Fruit fly (Drosophila melanogaster) S2 (cell line): ENCODE data around the gene CG18636.
"Not testable (repeated sequence)": the region's sequence is repeated elsewhere in the genome, so short reads cannot be mapped to it uniquely, and the experiment has no call there.

Experiments
- CG8478 ChIP-seq: fragments of >200 bp; optimal IDR thresholded peaks from 2 replicates; lab custom pipeline; 2018
- CTCF ChIP-seq, 2 experiments: fragments of >200 bp; optimal IDR thresholded peaks; 2 replicates each; lab custom pipeline; 2018

The CG18636 gene

DNA sequence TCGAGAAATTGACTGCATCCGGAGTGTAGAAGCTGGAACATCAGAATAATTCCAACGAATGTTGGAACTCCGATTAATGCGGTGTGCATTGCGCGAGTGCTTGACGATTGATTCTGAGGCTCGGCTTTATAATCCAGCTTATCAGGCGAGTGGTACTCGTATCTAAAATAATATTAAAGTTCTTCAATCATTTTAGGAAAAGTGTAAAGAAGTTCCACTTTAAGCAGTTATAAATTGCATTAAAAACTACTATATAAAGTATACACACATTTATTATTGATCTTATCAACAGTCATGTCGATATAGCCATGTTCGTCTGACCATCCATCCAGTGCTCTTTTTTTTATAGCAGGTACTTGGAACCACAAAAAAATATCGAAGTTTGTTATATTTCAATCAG, at the start of gene CG18636:
CG18636 (minus strand) TSS at position 101 of the 400 bp plus-strand sequence.
- no peak for TF ChIP-seq CG8478
- no peak for TF ChIP-seq CTCF (optimal IDR thresholded peaks at IDR 0.05; lab: Kevin White, UChicago)

DNA sequence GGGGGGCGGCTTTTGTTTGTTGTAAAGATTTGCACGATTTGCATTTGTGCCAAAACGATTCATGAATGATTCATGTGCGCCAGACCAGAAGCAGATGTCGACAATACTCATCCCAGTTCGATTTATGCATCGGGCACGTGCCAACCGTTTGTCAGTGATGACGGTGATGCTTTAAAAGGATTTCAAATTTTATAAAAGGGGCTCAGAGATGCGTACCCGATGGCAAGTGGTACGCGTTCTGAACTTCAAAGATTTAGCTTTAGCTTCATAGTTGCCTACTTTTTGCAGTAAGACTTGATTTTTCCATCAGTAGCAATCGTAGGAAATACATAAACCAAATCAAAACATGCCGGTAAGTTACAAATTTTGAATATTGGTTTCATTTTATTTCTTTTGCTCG, 26.1 kb upstream of the CG18636 start, which contains the start of gene CG33309:
CG33309 (plus strand) TSS at position 301 of the 400 bp plus-strand sequence.
- TF ChIP-seq CG8478 = no peak

DNA sequence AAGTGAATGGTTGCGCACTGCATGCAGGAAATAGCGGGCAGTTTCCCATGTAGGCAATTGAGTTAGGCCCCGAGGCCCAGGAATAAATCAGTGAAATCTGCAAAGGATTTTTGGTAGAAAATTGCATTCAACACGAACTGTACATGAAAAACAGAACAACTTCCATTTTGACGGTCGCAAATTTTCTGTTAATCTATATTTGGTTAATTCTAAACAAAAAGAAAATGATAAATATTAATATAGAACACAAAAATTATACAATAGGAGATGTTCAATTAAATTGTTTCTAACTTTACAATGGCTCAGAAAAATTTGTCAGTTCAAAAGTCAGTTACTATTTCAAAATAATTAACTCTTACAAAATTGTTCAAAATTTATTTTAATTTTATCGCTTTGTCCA, 17.6 kb upstream of the CG18636 start, which contains the start of gene CG33308:
CG33308 (plus strand) TSS at position 301 of the 400 bp plus-strand sequence.
- no peak for TF ChIP-seq CG8478

DNA sequence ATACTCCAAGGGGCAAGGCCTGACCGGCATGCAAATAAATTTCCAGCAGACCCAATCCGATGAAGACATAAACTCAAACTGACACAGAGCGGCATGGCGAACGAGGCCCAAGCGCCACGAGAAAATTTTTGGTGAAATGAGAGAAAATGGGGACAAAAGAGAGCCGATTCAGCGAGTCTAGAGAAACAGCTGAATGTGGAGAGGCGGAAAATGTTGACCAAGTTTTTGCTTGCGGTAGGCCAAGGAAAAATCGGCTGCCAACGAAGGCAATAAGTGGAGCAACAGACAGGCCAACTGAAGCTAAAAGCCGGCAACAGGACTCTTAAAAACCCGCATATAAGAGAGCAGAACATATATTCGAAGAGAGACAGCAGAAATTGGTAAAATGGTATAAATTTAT, 13.2 kb upstream of the CG18636 start:
- no peak for TF ChIP-seq CTCF (optimal IDR thresholded peaks at IDR 0.05; lab: Kevin White, UChicago)
- TF ChIP-seq CG8478 = no peak

DNA sequence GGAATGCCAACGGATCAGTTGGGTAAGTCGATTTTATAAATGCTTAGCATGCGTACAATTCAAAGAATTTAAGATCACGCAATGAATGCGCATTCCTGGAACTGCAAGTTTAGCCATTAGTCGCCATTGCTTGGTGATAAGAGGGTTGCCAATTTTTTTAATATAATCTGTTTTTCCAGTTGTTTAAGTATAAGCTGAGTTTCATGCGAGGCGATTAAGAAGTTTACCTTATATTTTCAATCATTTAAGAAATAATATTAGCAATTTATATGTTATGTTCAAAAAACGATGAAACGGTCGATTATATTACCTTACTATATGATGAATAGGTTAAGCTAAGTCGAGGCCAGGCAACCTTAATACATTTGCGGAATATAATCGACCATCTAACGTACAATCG, 12.1 kb upstream of the CG18636 start, which contains the start of gene CG18420:
CG18420 (minus strand) TSS at position 101 of the 400 bp plus-strand sequence.
- TF ChIP-seq CTCF (optimal IDR thresholded peaks at IDR 0.05; lab: Kevin White, UChicago) (no peak), CG8478 (no peak)

DNA sequence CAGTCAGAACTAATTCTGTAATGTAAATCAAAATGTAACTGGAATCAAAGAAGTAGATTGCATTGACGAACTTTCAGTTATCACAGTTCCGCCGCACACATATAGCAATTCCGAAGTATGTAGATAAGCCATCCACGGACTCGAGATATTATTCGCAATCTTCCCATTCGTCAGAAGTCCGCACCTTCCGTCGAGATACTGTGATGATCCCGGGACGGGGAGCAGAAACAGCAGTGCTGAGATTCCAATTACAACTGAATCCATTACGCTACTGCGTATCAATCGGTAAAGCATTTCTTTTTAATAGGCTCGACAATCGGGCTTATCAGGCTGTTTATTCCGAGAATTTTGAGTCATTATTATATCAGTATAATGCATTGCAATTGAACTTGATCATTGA, 9.7 kb downstream of the CG18636 start, which contains the start of gene CG4650:
CG4650 (minus strand) TSS at position 269 of the 400 bp plus-strand sequence.
- no peak for TF ChIP-seq CTCF (optimal IDR thresholded peaks at IDR 0.05; lab: Kevin White, UChicago)
- no peak for TF ChIP-seq CG8478

DNA sequence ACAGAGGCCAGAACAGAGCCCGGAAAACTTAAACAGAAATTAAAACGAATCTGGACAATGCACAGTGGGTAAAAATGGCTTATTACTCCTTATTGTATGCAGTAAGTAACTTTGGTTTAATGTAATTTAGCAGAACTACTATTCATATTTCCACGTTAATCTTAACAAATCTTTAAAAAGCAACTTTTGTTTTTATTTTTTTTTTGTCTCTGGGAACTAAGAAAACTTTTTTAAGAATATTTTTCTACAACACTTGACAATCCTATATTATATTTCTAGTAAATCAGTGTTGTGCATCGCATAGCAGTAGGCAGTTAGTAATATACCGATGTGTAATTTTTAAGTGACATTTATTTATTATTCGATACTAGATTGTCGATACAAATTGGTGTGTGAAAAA, 18.8 kb downstream of the CG18636 start, which contains the start of gene CG4701:
CG4701 (plus strand) TSS at position 301 of the 400 bp plus-strand sequence.
- no peak for TF ChIP-seq CG8478
- TF ChIP-seq CTCF (optimal IDR thresholded peaks at IDR 0.05; lab: Kevin White, UChicago) = no peak

DNA sequence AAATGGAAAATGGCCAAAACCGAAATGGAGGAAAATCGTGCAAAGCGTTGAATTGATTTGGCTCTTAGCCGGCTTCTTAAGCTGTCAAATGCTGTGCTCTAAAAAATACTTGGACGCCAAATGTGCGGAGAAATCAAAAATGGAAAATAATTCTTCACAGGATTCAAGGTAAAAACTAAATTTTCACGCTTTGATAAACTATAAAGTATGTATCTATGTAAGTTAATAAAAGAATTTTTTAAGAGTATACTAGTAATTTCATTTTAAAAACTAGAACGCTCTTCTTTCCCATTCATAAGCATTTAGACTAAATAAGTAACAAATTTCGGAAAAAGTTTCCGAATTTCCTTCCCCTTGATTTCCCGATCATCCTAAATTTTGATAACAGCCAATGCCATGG, 21.9 kb downstream of the CG18636 start, which contains the start of gene CSN1a:
CSN1a (plus strand) TSS at position 301 of the 400 bp plus-strand sequence.
- no peak for TF ChIP-seq CTCF (optimal IDR thresholded peaks at IDR 0.05; lab: Kevin White, UChicago)
- TF ChIP-seq CG8478 = no peak

DNA sequence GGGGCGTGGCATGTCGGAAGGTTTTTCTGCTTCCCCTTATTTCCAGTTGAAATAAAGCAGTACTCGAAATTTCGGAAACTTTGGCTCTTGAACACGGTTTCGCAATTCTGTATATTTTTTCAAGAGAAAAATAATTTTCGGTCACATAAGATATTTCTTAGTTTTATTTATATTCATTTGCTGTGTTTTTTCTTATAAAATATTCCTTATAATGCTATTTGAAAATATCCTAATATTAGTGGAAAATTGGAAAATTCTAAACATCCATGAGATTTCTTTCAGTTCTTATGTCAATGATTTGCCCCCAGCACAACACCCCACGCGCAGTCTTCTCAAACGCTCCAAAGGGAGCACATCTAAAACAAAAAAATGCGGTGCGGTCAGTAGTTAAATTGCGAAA, 23.9 kb downstream of the CG18636 start, which contains the start of gene CG4691:
CG4691 (plus strand) TSS at position 301 of the 400 bp plus-strand sequence.
- no peak for TF ChIP-seq CG8478
- no peak for TF ChIP-seq CTCF (optimal IDR thresholded peaks at IDR 0.05; lab: Kevin White, UChicago)

DNA sequence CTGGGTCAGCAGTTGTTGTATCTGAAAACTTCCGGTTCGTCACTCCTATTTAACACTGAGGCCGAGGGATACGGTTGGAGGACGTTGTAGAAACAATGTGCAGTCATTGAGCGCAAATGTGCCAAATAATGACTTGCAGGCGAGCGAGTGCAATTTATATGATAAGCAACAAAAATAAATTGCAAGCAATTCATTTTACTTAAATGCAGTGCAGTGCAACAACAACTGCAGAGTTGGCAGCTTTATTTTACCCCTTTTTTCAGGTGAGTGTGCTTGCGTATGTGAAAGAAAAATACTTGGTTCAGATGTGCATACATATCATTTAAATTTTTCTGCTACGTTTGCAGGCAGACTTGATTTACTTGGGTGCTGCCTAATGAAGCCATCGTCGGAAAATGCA, 38.3 kb downstream of the CG18636 start:
- no peak for TF ChIP-seq CG8478
- TF ChIP-seq CTCF (optimal IDR thresholded peaks at IDR 0.05; lab: Kevin White, UChicago) = no peak

DNA sequence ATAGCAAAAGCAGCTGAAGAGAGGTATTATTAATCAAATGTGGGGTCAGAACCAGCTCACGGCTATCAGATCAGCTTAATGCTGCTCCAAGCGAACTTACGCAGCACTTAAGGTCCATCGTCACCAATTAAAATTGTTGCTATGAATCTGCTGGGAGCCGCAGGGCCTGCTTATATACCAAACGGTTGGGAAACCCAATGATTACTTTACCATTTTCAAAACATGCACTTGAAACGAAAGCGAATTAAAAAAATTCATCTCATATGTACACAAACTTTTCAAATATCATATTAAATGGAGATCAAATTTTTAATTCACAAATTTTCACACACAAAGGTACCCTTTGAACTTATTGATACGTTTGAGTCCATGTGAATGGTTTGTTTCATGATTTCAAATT, 39.3 kb downstream of the CG18636 start, which contains the start of gene CG42587:
CG42587 (minus strand) TSS at position 143 of the 400 bp plus-strand sequence.
- TF ChIP-seq CG8478 (no peak), CTCF (optimal IDR thresholded peaks at IDR 0.05; lab: Kevin White, UChicago) (no peak)

DNA sequence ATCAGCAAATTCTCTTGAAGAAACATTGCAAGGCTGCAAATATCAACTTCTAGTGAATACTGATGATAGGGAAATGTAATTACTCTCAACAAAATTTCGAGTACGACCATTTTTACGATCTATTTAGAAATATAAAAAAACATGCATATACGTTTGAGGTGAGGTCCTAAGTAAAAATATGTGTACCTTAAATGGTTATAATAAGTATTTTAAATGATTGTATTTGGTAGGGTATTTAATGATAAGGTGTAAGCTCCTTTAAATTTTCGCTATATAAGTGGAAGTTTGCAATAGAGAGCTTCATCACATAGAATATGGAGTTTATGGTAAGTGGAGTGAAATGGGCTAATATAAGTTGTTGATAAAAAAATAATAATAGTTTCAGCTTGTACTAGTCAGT, 40.3 kb downstream of the CG18636 start, which contains the start of gene CG42681:
CG42681 (plus strand) TSS at position 301 of the 400 bp plus-strand sequence.
- no peak for TF ChIP-seq CTCF (optimal IDR thresholded peaks at IDR 0.05; lab: Kevin White, UChicago)

DNA sequence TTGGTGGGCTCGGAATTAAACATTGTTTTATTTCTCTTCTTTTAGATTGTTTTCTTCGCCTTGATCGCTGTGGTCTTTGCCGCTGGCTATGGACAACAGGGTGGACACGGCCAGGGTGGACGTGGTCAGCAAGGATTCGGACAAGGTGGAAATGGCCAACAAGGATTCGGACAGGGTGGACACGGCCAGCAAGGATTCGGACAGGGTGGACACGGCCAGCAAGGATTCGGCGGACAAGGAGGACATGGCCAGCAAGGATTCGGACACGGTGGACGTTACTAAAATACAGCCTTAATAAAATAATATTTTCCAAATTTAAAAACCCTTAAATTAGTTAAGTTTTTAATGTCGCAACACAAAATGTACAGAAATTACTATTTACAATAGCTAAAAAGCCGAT, 41.1 kb downstream of the CG18636 start:
- no peak for TF ChIP-seq CTCF (optimal IDR thresholded peaks at IDR 0.05; lab: Kevin White, UChicago)
- no peak for TF ChIP-seq CG8478

DNA sequence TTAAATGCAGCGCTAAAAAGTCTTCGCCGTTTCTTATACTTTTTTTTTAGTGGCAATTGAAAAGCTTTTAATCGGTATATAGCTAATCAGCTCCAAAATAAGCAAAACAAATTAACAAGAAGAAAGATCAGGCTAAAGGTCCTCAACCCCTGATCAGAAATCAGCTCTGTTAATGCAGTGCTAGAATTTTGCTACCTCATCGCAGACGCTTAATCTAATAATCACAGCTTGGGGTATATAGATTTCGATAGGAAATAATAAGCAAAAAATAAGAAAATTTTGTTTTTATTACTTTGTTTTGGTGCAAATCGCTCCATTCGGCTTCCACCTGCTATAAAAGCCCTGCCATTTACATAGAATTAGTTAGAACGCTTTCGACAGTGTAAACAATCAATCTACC, 41.5 kb downstream of the CG18636 start, which contains the start of gene CG34166:
CG34166 (plus strand) TSS at position 301 of the 400 bp plus-strand sequence.
- not testable (repeated sequence) for TF ChIP-seq CG8478; CTCF (optimal IDR thresholded peaks at IDR 0.05; lab: Kevin White, UChicago)

DNA sequence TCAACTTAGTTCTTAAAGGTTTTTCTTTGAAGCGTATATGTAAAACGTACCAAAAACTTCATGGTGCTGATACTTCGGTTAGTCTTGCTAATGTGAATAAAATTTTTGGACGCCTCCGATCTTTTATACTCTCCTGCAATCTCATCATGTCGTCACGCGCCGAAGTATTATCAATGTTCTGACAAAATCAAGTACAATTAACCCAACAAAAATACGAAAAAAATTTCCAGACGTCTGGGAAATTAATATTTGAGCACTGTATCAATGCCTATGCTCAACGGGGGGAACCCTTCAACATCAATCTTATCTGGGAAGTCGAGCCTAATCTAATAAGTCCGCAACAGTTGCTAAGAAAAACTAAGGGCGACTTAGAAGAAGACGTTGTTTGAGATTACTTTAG, 42.7 kb downstream of the CG18636 start, which contains the start of gene CG42586:
CG42586 (minus strand) TSS at position 101 of the 400 bp plus-strand sequence.
- TF ChIP-seq CG8478; CTCF (optimal IDR thresholded peaks at IDR 0.05; lab: Kevin White, UChicago): not testable (repeated sequence)

DNA sequence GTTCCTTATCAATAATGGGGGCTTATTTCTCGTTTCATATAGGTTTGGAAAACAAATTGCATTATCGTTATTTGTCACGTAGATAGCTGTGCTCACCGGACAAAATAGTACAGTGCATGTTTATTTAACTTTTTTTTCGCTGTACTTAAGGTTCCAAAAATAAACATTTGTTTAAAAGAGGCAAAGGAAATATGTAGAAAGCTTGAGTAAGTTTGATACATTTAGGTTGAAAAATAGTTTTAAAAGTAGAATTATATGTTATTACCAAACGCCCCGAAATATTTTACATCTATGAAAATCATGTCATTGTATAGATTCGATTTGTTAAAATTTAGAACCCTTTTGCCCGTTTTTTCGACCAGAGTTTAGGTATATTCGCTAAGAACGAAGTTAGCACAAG, 44.8 kb downstream of the CG18636 start, which contains the start of gene CG42585:
CG42585 (plus strand) TSS at position 301 of the 400 bp plus-strand sequence.
- TF ChIP-seq CG8478; CTCF (optimal IDR thresholded peaks at IDR 0.05; lab: Kevin White, UChicago): not testable (repeated sequence)
